Fruit fly (Drosophila melanogaster) whole organism, prepupa: Measurements from ENCODE around the gene GC2.

Experiments used
- Blimp-1 ChIP-seq: fragments of 200-800 bp; sonication (Bioruptor generic); optimal IDR thresholded peaks from 3 replicates; lab custom pipeline; 2017; ENCODE audit warnings: missing biosample characterization, missing genetic modification characterization, mild to moderate bottlenecking, moderate library complexity, missing genetic modification reagents
- CG10631 ChIP-seq: fragments of 200-800 bp; sonication (Bioruptor generic); optimal IDR thresholded peaks from 2 replicates; lab custom pipeline; 2016; ENCODE audit warnings: missing biosample characterization, missing genetic modification characterization
- CG10669 ChIP-seq: fragments of 200-800 bp; sonication (Bioruptor generic); optimal IDR thresholded peaks from 3 replicates; lab custom pipeline; 2018; ENCODE audit warnings: missing biosample characterization, mild to moderate bottlenecking, missing genetic modification characterization, moderate library complexity
- CG11294 ChIP-seq: fragments of 200-800 bp; sonication (Bioruptor generic); IDR thresholded peaks from 2 replicates; pipeline ENCODE4 v1.3.6; 2022; ENCODE audit warnings: missing biosample characterization, missing genetic modification characterization
- CG11762 ChIP-seq: fragments of 200-800 bp; sonication (Bioruptor generic); optimal IDR thresholded peaks from 3 replicates; lab custom pipeline; 2016; ENCODE audit warnings: missing biosample characterization, missing genetic modification characterization; ENCODE audit not compliant: insufficient read depth
- CG11902 ChIP-seq: fragments of 200-800 bp; sonication (Bioruptor generic); optimal IDR thresholded peaks from 3 replicates; lab custom pipeline; 2016; ENCODE audit warnings: missing biosample characterization, missing genetic modification characterization
- CG15336 ChIP-seq: fragments of 200-800 bp; sonication (Bioruptor generic); IDR thresholded peaks from 2 replicates; pipeline ENCODE4 v1.3.6; 2022; ENCODE audit warnings: missing biosample characterization, missing genetic modification characterization
- CG16779 ChIP-seq: fragments of 200-800 bp; sonication (Bioruptor generic); optimal IDR thresholded peaks from 3 replicates; lab custom pipeline; 2017; ENCODE audit warnings: missing biosample characterization, mild to moderate bottlenecking, missing genetic modification characterization
- CG31627 ChIP-seq: fragments of 200-800 bp; sonication (Bioruptor generic); optimal IDR thresholded peaks from 3 replicates; lab custom pipeline; 2016; ENCODE audit warnings: missing biosample characterization, missing genetic modification characterization
- CG32006 ChIP-seq: fragments of 200-800 bp; sonication (Bioruptor generic); optimal IDR thresholded peaks from 3 replicates; lab custom pipeline; 2017; ENCODE audit warnings: missing biosample characterization, mild to moderate bottlenecking, missing genetic modification characterization
- CG34406 ChIP-seq: fragments of 200-800 bp; sonication (Bioruptor generic); optimal IDR thresholded peaks from 3 replicates; lab custom pipeline; 2016; ENCODE audit warnings: missing biosample characterization, missing genetic modification characterization
- CG3919 ChIP-seq: fragments of 200-800 bp; sonication (Bioruptor generic); optimal IDR thresholded peaks from 3 replicates; lab custom pipeline; 2016; ENCODE audit warnings: missing biosample characterization, missing genetic modification characterization
- CG4318 ChIP-seq: fragments of 200-800 bp; sonication (Bioruptor generic); optimal IDR thresholded peaks from 3 replicates; lab custom pipeline; 2017; ENCODE audit warnings: missing biosample characterization, mild to moderate bottlenecking, missing genetic modification characterization
- CG6163 ChIP-seq: fragments of 200-800 bp; sonication (Bioruptor generic); IDR thresholded peaks from 3 replicates; pipeline ENCODE4 v1.3.6; 2022; ENCODE audit warnings: missing biosample characterization, missing genetic modification characterization
- CG6276 ChIP-seq: fragments of 200-800 bp; sonication (Bioruptor generic); optimal IDR thresholded peaks from 2 replicates; lab custom pipeline; 2017; ENCODE audit warnings: missing biosample characterization, mild to moderate bottlenecking, missing genetic modification characterization
- CG6792 ChIP-seq: fragments of 200-800 bp; sonication (Bioruptor generic); optimal IDR thresholded peaks from 3 replicates; lab custom pipeline; 2016; ENCODE audit warnings: missing biosample characterization, missing genetic modification characterization
- CG6808 ChIP-seq: fragments of 200-800 bp; sonication (Bioruptor generic); optimal IDR thresholded peaks from 3 replicates; lab custom pipeline; 2017; ENCODE audit warnings: missing biosample characterization, missing genetic modification characterization, mild to moderate bottlenecking, moderate library complexity, missing genetic modification reagents
- CG6854 ChIP-seq: fragments of 200-800 bp; sonication (Bioruptor generic); optimal IDR thresholded peaks from 2 replicates; lab custom pipeline; 2017; ENCODE audit warnings: missing biosample characterization, mild to moderate bottlenecking, missing genetic modification characterization
- CG7368 ChIP-seq: fragments of 200-800 bp; sonication (Bioruptor generic); optimal IDR thresholded peaks from 3 replicates; lab custom pipeline; 2016; ENCODE audit warnings: missing biosample characterization, missing genetic modification characterization
- CG8119 ChIP-seq: fragments of 200-800 bp; sonication (Bioruptor generic); IDR thresholded peaks from 3 replicates; pipeline ENCODE4 v1.3.6; 2022; ENCODE audit warnings: missing biosample characterization, missing genetic modification characterization
- CG8319 ChIP-seq: fragments of 200-800 bp; sonication (Bioruptor generic); optimal IDR thresholded peaks from 3 replicates; lab custom pipeline; 2016; ENCODE audit warnings: missing biosample characterization, missing genetic modification characterization
- CG9139 ChIP-seq: fragments of 200-800 bp; sonication (Bioruptor generic); optimal IDR thresholded peaks from 3 replicates; lab custom pipeline; 2017; ENCODE audit warnings: missing biosample characterization, mild to moderate bottlenecking, missing genetic modification characterization
- Eip75B ChIP-seq: fragments of 200-800 bp; sonication (Bioruptor generic); optimal IDR thresholded peaks from 3 replicates; lab custom pipeline; 2016; ENCODE audit warnings: missing biosample characterization, missing genetic modification characterization
- Eip78C ChIP-seq: fragments of 200-800 bp; sonication (Bioruptor generic); peaks from one replicate; lab custom pipeline; 2016; ENCODE audit warnings: missing biosample characterization, missing genetic modification characterization
- Eip93F ChIP-seq: fragments of 200-800 bp; sonication (Bioruptor generic); optimal IDR thresholded peaks from 2 replicates; lab custom pipeline; 2016; ENCODE audit warnings: missing biosample characterization, mild to moderate bottlenecking, missing genetic modification characterization
- Ets21C ChIP-seq: fragments of 200-800 bp; sonication (Bioruptor generic); optimal IDR thresholded peaks from 3 replicates; lab custom pipeline; 2016; ENCODE audit warnings: missing biosample characterization, missing genetic modification characterization
- Ets96B ChIP-seq: fragments of 200-800 bp; optimal IDR thresholded peaks from 2 replicates; lab custom pipeline; 2019; ENCODE audit warnings: missing biosample characterization, mild to moderate bottlenecking, missing genetic modification characterization, moderate library complexity
- Gug ChIP-seq: fragments of 200-800 bp; sonication (Bioruptor generic); IDR thresholded peaks from 2 replicates; pipeline ENCODE4 v1.3.6; 2022; ENCODE audit warnings: missing biosample characterization, missing genetic modification characterization
- Hr39 ChIP-seq: fragments of 200-800 bp; sonication (Bioruptor generic); optimal IDR thresholded peaks from 2 replicates; lab custom pipeline; 2016; ENCODE audit warnings: missing biosample characterization, missing genetic modification characterization
- Hr4 ChIP-seq: fragments of 200-800 bp; sonication (Bioruptor generic); optimal IDR thresholded peaks from 3 replicates; lab custom pipeline; 2016; ENCODE audit warnings: missing biosample characterization, missing genetic modification characterization
- Lpt ChIP-seq: fragments of 200-800 bp; sonication (Bioruptor generic); optimal IDR thresholded peaks from 3 replicates; lab custom pipeline; 2016; ENCODE audit warnings: missing biosample characterization, missing genetic modification characterization
- Met ChIP-seq: fragments of 200-800 bp; sonication (Bioruptor generic); optimal IDR thresholded peaks from 3 replicates; lab custom pipeline; 2016; ENCODE audit warnings: missing biosample characterization, missing genetic modification characterization
- OdsH ChIP-seq: fragments of 200-800 bp; sonication (Bioruptor generic); optimal IDR thresholded peaks from 3 replicates; lab custom pipeline; 2016; ENCODE audit warnings: missing biosample characterization, missing genetic modification characterization
- Smox ChIP-seq: fragments of 200-800 bp; sonication (Bioruptor generic); optimal IDR thresholded peaks from 3 replicates; lab custom pipeline; 2016; ENCODE audit warnings: missing biosample characterization, missing genetic modification characterization
- Sox14 ChIP-seq: fragments of 200-800 bp; sonication (Bioruptor generic); optimal IDR thresholded peaks from 3 replicates; lab custom pipeline; 2016; ENCODE audit warnings: missing biosample characterization, missing genetic modification characterization
- achi ChIP-seq: fragments of 200-800 bp; sonication (Bioruptor generic); optimal IDR thresholded peaks from 3 replicates; lab custom pipeline; 2016; ENCODE audit warnings: missing biosample characterization, missing genetic modification characterization
- acj6 ChIP-seq: fragments of 200-800 bp; sonication (Bioruptor generic); optimal IDR thresholded peaks from 3 replicates; lab custom pipeline; 2016; ENCODE audit warnings: missing biosample characterization, missing genetic modification characterization
- dsx ChIP-seq: fragments of 200-800 bp; optimal IDR thresholded peaks from 3 replicates; lab custom pipeline; 2019; ENCODE audit warnings: missing biosample characterization, mild to moderate bottlenecking, missing genetic modification characterization, moderate library complexity; ENCODE audit not compliant: poor library complexity, severe bottlenecking
- eg ChIP-seq: fragments of 200-800 bp; sonication (Bioruptor generic); IDR thresholded peaks from 3 replicates; pipeline ENCODE4 v1.3.6; 2022; ENCODE audit warnings: missing biosample characterization, missing genetic modification characterization
- esn ChIP-seq: fragments of 200-800 bp; sonication (Bioruptor generic); optimal IDR thresholded peaks from 2 replicates; lab custom pipeline; 2016; ENCODE audit warnings: missing biosample characterization, mild to moderate bottlenecking, missing genetic modification characterization, moderate library complexity
- fd59A ChIP-seq: fragments of 200-800 bp; sonication (Bioruptor generic); optimal IDR thresholded peaks from 2 replicates; lab custom pipeline; 2017; ENCODE audit warnings: missing biosample characterization, mild to moderate bottlenecking, missing genetic modification characterization, missing genetic modification reagents
- fd85E ChIP-seq: fragments of 200-800 bp; sonication (Bioruptor generic); optimal IDR thresholded peaks from 3 replicates; lab custom pipeline; 2016; ENCODE audit warnings: missing biosample characterization, missing genetic modification characterization
- fkh ChIP-seq: fragments of 200-800 bp; sonication (Bioruptor generic); optimal IDR thresholded peaks from 3 replicates; lab custom pipeline; 2017; ENCODE audit warnings: missing biosample characterization, mild to moderate bottlenecking, missing genetic modification characterization, moderate library complexity
- net ChIP-seq: fragments of 200-800 bp; sonication (Bioruptor generic); optimal IDR thresholded peaks from 3 replicates; lab custom pipeline; 2016; ENCODE audit warnings: missing biosample characterization, missing genetic modification characterization
- pdm3 ChIP-seq: fragments of 200-800 bp; sonication (Bioruptor generic); optimal IDR thresholded peaks from 3 replicates; lab custom pipeline; 2016; ENCODE audit warnings: missing biosample characterization, missing genetic modification characterization
- spab ChIP-seq: fragments of 200-800 bp; sonication (Bioruptor generic); optimal IDR thresholded peaks from 2 replicates; lab custom pipeline; 2017; ENCODE audit warnings: missing biosample characterization, mild to moderate bottlenecking, missing genetic modification characterization, missing genetic modification reagents
- svp ChIP-seq: fragments of 200-800 bp; sonication (Bioruptor generic); peaks from one replicate; lab custom pipeline; 2016; ENCODE audit warnings: missing biosample characterization, missing genetic modification characterization
- vri ChIP-seq: fragments of 200-800 bp; sonication (Bioruptor generic); optimal IDR thresholded peaks from 3 replicates; lab custom pipeline; 2016; ENCODE audit warnings: missing biosample characterization, mild to moderate bottlenecking, missing genetic modification characterization

The GC2 gene

dm6 chr3R:11968030-11968753 is 3.3 kb upstream of the GC2 start:
- TF ChIP-seq fd59A (GFP tag; lab: Kevin White, UChicago) (no peak), CG6163 (no peak), vri (GFP tag; lab: Kevin White, UChicago) (peak; percentile 46), CG8319 (GFP tag; lab: Kevin White, UChicago) (no peak), fkh (GFP tag; lab: Kevin White, UChicago) (peak; percentile 38), Eip78C (GFP tag; lab: Kevin White, UChicago) (peak; percentile 68), Smox (GFP tag; lab: Kevin White, UChicago) (no peak), svp (GFP tag; lab: Kevin White, UChicago) (peak; percentile 86)

- peak; percentile 8 for TF ChIP-seq CG3919
- TF ChIP-seq fkh (GFP tag; lab: Kevin White, UChicago), result no peak
- TF ChIP-seq Eip75B, result no peak
- TF ChIP-seq Ets21C (GFP tag; lab: Kevin White, UChicago), result no peak
- TF ChIP-seq CG4318, result no peak
- TF ChIP-seq CG7368 (GFP tag; lab: Kevin White, UChicago), result no peak
- TF ChIP-seq Smox (GFP tag; lab: Kevin White, UChicago), result no peak
- TF ChIP-seq Lpt, result peak; percentile 37
- peak; percentile 44 for TF ChIP-seq acj6 (GFP tag; lab: Kevin White, UChicago)
- peak; percentile 70 for TF ChIP-seq CG8119
- no peak for TF ChIP-seq CG9139 (GFP tag; lab: Kevin White, UChicago)
- no peak for TF ChIP-seq CG34406 (GFP tag; lab: Kevin White, UChicago)
- no peak for TF ChIP-seq CG6792 (GFP tag; lab: Kevin White, UChicago)
- no peak for TF ChIP-seq CG11902 (GFP tag; lab: Kevin White, UChicago)
- TF ChIP-seq OdsH (GFP tag; lab: Kevin White, UChicago), result peak; percentile 49
- TF ChIP-seq Gug (GFP tag; lab: Robert Waterston, UW), result peak; percentile 45; the same call in 1 of the 2 replicates
- peak; percentile 73 for TF ChIP-seq CG32006
- no peak for TF ChIP-seq CG6808 (GFP tag; lab: Kevin White, UChicago)
- peak; percentile 57; the same call in 2 of the 3 replicates for TF ChIP-seq CG6163
- TF ChIP-seq Met (GFP tag; lab: Kevin White, UChicago), result peak; percentile 15
- no peak for TF ChIP-seq Eip93F (GFP tag; lab: Kevin White, UChicago)
- peak; percentile 9 for TF ChIP-seq CG10669
- TF ChIP-seq CG8319 (GFP tag; lab: Kevin White, UChicago), result no peak
- peak; percentile 7 for TF ChIP-seq Ets96B (tag; lab: Kevin White, UChicago)
- no peak for TF ChIP-seq esn (GFP tag; lab: Kevin White, UChicago)
- peak; percentile 36 for TF ChIP-seq net (GFP tag; lab: Kevin White, UChicago)
- peak; percentile 56; the same call in 1 of the 3 replicates for TF ChIP-seq eg (GFP tag; lab: Robert Waterston, UW)
- TF ChIP-seq pdm3 (GFP tag; lab: Kevin White, UChicago), result no peak
- TF ChIP-seq Hr39 (GFP tag; lab: Kevin White, UChicago), result no peak
- no peak for TF ChIP-seq CG11294
- no peak for TF ChIP-seq CG31627 (GFP tag; lab: Kevin White, UChicago)
- TF ChIP-seq fd85E (GFP tag; lab: Kevin White, UChicago), result no peak
- no peak for TF ChIP-seq CG16779
- peak; percentile 12 for TF ChIP-seq CG10631
- TF ChIP-seq Eip78C (GFP tag; lab: Kevin White, UChicago), result peak; percentile 73
- no peak for TF ChIP-seq dsx (GFP tag; lab: Kevin White, UChicago)
- peak; percentile 36 for TF ChIP-seq achi (GFP tag; lab: Kevin White, UChicago)
- TF ChIP-seq Blimp-1 (GFP tag; lab: Kevin White, UChicago), result no peak
- TF ChIP-seq Sox14 (GFP tag; lab: Kevin White, UChicago), result peak; percentile 35
- peak; percentile 70 for TF ChIP-seq CG6276 (GFP tag; lab: Kevin White, UChicago)
- peak; percentile 77 for TF ChIP-seq CG15336 (GFP tag; lab: Robert Waterston, UW)
- TF ChIP-seq svp (GFP tag; lab: Kevin White, UChicago), result peak; percentile 47
- no peak for TF ChIP-seq vri (GFP tag; lab: Kevin White, UChicago)
- peak; percentile 64 for TF ChIP-seq Hr4
- no peak for TF ChIP-seq CG6854 (GFP tag; lab: Kevin White, UChicago)
- no peak for TF ChIP-seq spab (GFP tag; lab: Kevin White, UChicago)
- TF ChIP-seq CG11762 (GFP tag; lab: Kevin White, UChicago), result no peak
Observed at dm6 chr3R:11969217-11969616, 2.3 kb upstream of the GC2 start.
